Worm (Caenorhabditis elegans) whole organism, early embryonic: Measurements from ENCODE around the gene C06G4.6.

Source experiments
- ama-1 ChIP-seq: fragments of 150-350 bp; optimal IDR thresholded peaks from 2 replicates; lab custom pipeline; 2014
- ceh-36 ChIP-seq: sonication (generic microtip); optimal IDR thresholded peaks from 2 replicates; lab custom pipeline; 2016; ENCODE audit warnings: missing genetic modification characterization, inconsistent platforms, missing compliant biosample characterization
- hmg-4 ChIP-seq: fragments of 200-800 bp; sonication (Bioruptor generic); optimal IDR thresholded peaks from 2 replicates; lab custom pipeline; 2018; ENCODE audit warnings: mild to moderate bottlenecking, missing genetic modification characterization, missing compliant biosample characterization
- hnd-1 ChIP-seq: sonication (generic microtip); optimal IDR thresholded peaks from 2 replicates; lab custom pipeline; 2016; ENCODE audit warnings: missing genetic modification characterization, missing compliant biosample characterization

ce11 chrIII:7977224-7977623 lies 27.0 kb upstream of the C06G4.6 start:
- no peak for TF ChIP-seq hnd-1
- TF ChIP-seq ama-1, result no peak
- no peak for TF ChIP-seq hmg-4 (GFP tag; lab: Kevin White, UChicago)
- TF ChIP-seq ceh-36, result no peak
